Fruit fly (Drosophila melanogaster): ENCODE measurements around the gene CG8840.

- TF ChIP-seq CG8478 (optimal IDR thresholded peaks at IDR 0.05) (no peak), CTCF (optimal IDR thresholded peaks at IDR 0.05) (no peak)
Measured at dm6 chr2L:3438078-3438477, 27.7 kb downstream of the CG8840 start.

All from S2 (cell line).